Fruit fly (Drosophila melanogaster) whole organism, adult: ENCODE data around the gene und.

Experiments used
- Clk ChIP-seq: fragments of 200-800 bp; sonication (Bioruptor generic); optimal IDR thresholded peaks from 2 replicates; lab custom pipeline; 2017; ENCODE audit warnings: missing biosample characterization, missing genetic modification characterization
- Mnt ChIP-seq: fragments of 200-800 bp; sonication (Bioruptor generic); optimal IDR thresholded peaks from 2 replicates; lab custom pipeline; 2016; ENCODE audit warnings: missing biosample characterization, mild to moderate bottlenecking, missing genetic modification characterization

DNA sequence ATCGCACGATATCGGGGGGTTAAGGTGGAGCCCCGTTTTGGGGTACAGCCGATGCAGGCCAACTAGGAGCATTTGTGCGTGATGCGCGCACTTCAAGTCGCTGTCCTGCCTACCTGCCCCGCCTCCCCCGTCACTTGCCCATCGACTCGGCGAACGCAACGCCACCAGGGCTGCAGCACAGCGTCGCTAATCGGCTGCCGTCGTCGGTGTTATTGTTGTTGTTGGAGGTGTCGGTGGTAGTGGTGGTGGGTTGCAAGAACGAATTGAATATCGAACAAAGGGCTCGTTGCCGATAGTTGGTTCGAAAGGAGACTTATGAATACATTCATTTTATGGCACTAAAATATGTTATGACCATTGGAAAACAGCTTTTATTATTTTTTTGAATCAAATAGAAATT lies 4.3 kb upstream of the und start:
- peak; percentile 46 for TF ChIP-seq Mnt
- peak; percentile 41 for TF ChIP-seq Clk (GFP tag; lab: Kevin White, UChicago)
